Worm (Caenorhabditis elegans): Measurements from ENCODE around the gene nas-4.

- no peak for TF ChIP-seq zip-5 (tag; optimal IDR thresholded peaks at IDR 0.05)
- TF ChIP-seq K02D7.2 (tag; optimal IDR thresholded peaks at IDR 0.05) = no peak
- no peak for TF ChIP-seq dmd-4 (tag; optimal IDR thresholded peaks at IDR 0.05; ENCODE audit: borderline replicate concordance)
- TF ChIP-seq ceh-14 (tag; optimal IDR thresholded peaks at IDR 0.05) = no peak
- TF ChIP-seq hlh-13 (GFP tag; optimal IDR thresholded peaks at IDR 0.05) = no peak
- TF ChIP-seq sox-4 (tag; optimal IDR thresholded peaks at IDR 0.05) = no peak
- no peak for TF ChIP-seq ceh-34 (tag; optimal IDR thresholded peaks at IDR 0.05)
- no peak for TF ChIP-seq eyg-1 (tag; optimal IDR thresholded peaks at IDR 0.05)
- no peak for TF ChIP-seq C38D4.7 (GFP tag; optimal IDR thresholded peaks at IDR 0.05)
Observed at ce11 chrIII:6420201-6420600, 4.7 kb upstream of the nas-4 start.
